Worm (Caenorhabditis elegans) whole organism, L2 larva: ENCODE measurements around the gene ZK1307.8.

Source experiments
- ceh-16 ChIP-seq: fragments of 150-350 bp; optimal IDR thresholded peaks from 2 replicates; lab custom pipeline; 2014; ENCODE audit warnings: missing biosample characterization, missing genetic modification characterization
- lin-39 ChIP-seq: fragments of 150-350 bp; optimal IDR thresholded peaks from 2 replicates; lab custom pipeline; 2014; ENCODE audit warnings: missing biosample characterization, missing genetic modification reagents, missing genetic modification characterization
- nhr-12 ChIP-seq: fragments of 150-350 bp; optimal IDR thresholded peaks from 2 replicates; lab custom pipeline; 2014; ENCODE audit warnings: missing biosample characterization, missing genetic modification characterization
- ztf-11 ChIP-seq: sonication (generic microtip); optimal IDR thresholded peaks from 2 replicates; lab custom pipeline; 2017; ENCODE audit warnings: missing biosample characterization, missing genetic modification characterization

DNA sequence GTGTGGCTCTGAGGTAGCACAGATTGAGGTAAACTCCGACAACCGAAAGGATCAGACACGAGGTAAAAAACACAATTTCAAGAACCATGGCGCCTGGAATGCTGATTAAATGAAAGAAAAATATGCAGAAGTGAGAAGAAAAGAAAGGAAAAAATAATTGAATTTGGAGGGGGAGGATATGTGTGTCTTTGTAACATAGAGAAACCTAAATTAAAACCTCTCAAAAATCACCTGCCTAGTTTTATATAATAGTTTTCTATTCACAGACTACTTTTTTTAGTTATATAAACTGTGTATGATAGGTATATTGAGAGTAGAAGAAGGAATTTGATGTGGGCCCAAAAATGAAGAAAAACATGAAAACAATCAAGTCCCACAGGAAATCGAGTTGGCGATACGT, 41.2 kb downstream of the ZK1307.8 start, which contains the start of gene ZK1320.5:
- TF ChIP-seq ztf-11 (no peak), lin-39 (no peak), ceh-16 (tag; lab: Kevin White, UChicago) (no peak), nhr-12 (tag; lab: Kevin White, UChicago) (no peak)
